Worm (Caenorhabditis elegans) whole organism, L1 larva: ENCODE results near the gene vps-39.

Experiments used
- aly-2 ChIP-seq: fragments of 150-350 bp; optimal IDR thresholded peaks from 2 replicates; lab custom pipeline; 2014; ENCODE audit warnings: missing biosample characterization, missing genetic modification characterization
- ama-1 ChIP-seq: fragments of 150-350 bp; optimal IDR thresholded peaks from 2 replicates; lab custom pipeline; 2014
- blmp-1 ChIP-seq: fragments of 150-350 bp; optimal IDR thresholded peaks from 2 replicates; lab custom pipeline; 2014; ENCODE audit warnings: missing biosample characterization, missing genetic modification characterization
- ceh-82 ChIP-seq, 3 experiments: fragments of 150-350 bp in 1 of 3; sonication (generic microtip) in 2 of 3; optimal IDR thresholded peaks; 2 replicates each; lab custom pipeline; 2014 to 2017; ENCODE audit warnings: missing biosample characterization in 3 of 3, missing genetic modification characterization in 3 of 3
- fkh-4 ChIP-seq: sonication (generic microtip); optimal IDR thresholded peaks from 2 replicates; lab custom pipeline; 2016; ENCODE audit warnings: missing compliant biosample characterization, missing genetic modification characterization, borderline replicate concordance
- jun-1 ChIP-seq: fragments of 150-350 bp; optimal IDR thresholded peaks from 2 replicates; lab custom pipeline; 2014; ENCODE audit warnings: missing biosample characterization, missing genetic modification reagents, missing genetic modification characterization
- lin-15B ChIP-seq: fragments of 150-350 bp; sonication (generic microtip); optimal IDR thresholded peaks from 3 replicates; lab custom pipeline; 2014; ENCODE audit warnings: missing biosample characterization, missing genetic modification characterization
- mep-1 ChIP-seq: fragments of 150-350 bp; optimal IDR thresholded peaks from 2 replicates; lab custom pipeline; 2014; ENCODE audit warnings: missing biosample characterization, missing genetic modification characterization
- nhr-71 ChIP-seq: sonication (generic microtip); optimal IDR thresholded peaks from 2 replicates; lab custom pipeline; 2016; ENCODE audit warnings: mild to moderate bottlenecking, missing genetic modification characterization, moderate library complexity, missing compliant biosample characterization
- skn-1 ChIP-seq: fragments of 150-350 bp; optimal IDR thresholded peaks from 2 replicates; lab custom pipeline; 2014; ENCODE audit warnings: missing biosample characterization, missing genetic modification characterization
- unc-62 ChIP-seq: fragments of 150-350 bp; optimal IDR thresholded peaks from 2 replicates; lab custom pipeline; 2014; ENCODE audit warnings: missing biosample characterization, missing genetic modification reagents, missing genetic modification characterization
- zag-1 ChIP-seq: fragments of 150-350 bp; optimal IDR thresholded peaks from 2 replicates; lab custom pipeline; 2014; ENCODE audit warnings: missing biosample characterization, missing genetic modification characterization
- ztf-4 ChIP-seq: fragments of 150-350 bp; optimal IDR thresholded peaks from 2 replicates; lab custom pipeline; 2014; ENCODE audit warnings: missing biosample characterization, missing genetic modification characterization

DNA sequence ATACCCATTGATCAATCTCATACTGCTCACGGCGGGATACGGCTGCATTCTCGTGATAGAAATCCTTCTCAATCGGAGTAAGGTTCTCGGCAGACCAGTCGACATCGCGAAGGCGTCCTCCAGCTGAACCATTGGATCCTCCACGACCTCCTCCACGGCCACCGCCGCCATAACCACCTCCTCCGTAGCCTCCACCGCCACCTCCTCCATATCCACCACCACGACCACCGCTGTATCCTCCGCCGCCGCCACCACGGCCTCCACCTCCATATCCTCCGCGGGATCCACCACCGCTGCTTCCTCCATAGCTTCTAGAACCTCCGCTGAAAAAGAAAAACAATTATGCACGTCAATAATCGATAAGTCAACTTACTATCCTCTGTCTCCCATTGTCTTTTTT, 26.8 kb downstream of the vps-39 start:
- TF ChIP-seq ztf-4 (tag; lab: Kevin White, UChicago) (no peak), fkh-4 (tag; lab: Kevin White, UChicago) (no peak), skn-1 (tag; lab: Kevin White, UChicago) (no peak), jun-1 (no peak), unc-62 (no peak), blmp-1 (tag; lab: Kevin White, UChicago) (no peak), ama-1 (lab: Kevin White, UChicago) (no peak), aly-2 (no peak), lin-15B (tag; lab: Kevin White, UChicago) (no peak), mep-1 (no peak), ceh-82 (tag; optimal IDR thresholded peaks at IDR 0.05; lab: Kevin White, UChicago) (no peak), zag-1 (tag; lab: Kevin White, UChicago) (no peak), nhr-71 (tag; lab: Kevin White, UChicago) (no peak)
